Fruit fly (Drosophila melanogaster): ENCODE measurements around the gene Papss.

Papss gene

DNA sequence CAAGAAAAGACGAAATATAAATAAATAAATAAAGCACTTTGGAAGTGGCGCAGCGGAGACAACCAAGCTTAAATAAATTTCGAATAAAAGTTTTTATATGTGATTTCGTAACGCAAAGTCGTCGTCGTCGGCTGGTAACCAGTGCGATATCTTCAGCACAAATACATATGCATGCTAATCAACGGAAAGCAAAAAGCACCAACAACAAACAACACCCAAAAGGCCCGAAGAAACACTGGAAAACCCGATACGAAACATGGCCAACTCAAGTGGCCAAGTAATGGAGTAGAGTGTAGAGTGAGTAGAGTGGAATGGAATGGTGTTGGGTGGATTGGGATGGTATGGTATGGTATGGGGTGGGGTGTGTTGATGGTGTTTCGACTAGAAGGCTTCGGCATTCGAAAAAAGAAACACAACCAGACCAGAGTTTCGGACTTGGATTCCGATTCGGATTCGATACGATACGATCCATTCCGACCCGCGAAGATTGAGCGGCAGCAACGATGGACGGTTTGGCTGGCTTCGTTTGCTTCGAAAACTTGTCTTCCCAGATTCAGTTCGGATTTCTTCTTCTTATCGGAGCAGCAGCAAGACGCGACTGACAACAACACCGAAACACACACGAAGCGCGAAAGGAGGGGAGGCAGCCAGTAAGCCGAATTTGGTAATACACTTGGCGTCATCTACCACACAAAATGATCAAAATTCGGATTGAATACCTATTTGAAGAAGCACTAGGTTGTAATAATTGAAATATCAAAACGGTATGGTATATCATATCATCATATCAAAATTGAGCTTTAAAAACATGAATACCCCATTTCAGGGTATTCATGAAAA lies 57.7 kb downstream of the Papss start (continued):
- TF ChIP-seq Hr38 (GFP tag; optimal IDR thresholded peaks at IDR 0.05) (peak; percentile 68), cyc (GFP tag; optimal IDR thresholded peaks at IDR 0.05) (peak; percentile 99), Met (GFP tag; optimal IDR thresholded peaks at IDR 0.05) (peak; percentile 99), Hr39 (GFP tag; optimal IDR thresholded peaks at IDR 0.05) (peak; percentile 99), dsx (GFP tag; optimal IDR thresholded peaks at IDR 0.05; ENCODE audit: poor library complexity, severe bottlenecking) (peak; percentile 99), fkh (GFP tag; optimal IDR thresholded peaks at IDR 0.05) (peak; percentile 51), CG3032 (tag; optimal IDR thresholded peaks at IDR 0.05) (peak; percentile 97), CG9139 (GFP tag; optimal IDR thresholded peaks at IDR 0.05) (peak; percentile 89), CG1621 (tag; optimal IDR thresholded peaks at IDR 0.05) (peak; percentile 98), acj6 (GFP tag; optimal IDR thresholded peaks at IDR 0.05) (peak; percentile 99), spab (GFP tag; optimal IDR thresholded peaks at IDR 0.05) (peak; percentile 95), CG8319 (GFP tag; optimal IDR thresholded peaks at IDR 0.05) (peak; percentile 98), Sox102F (GFP tag; optimal IDR thresholded peaks at IDR 0.05) (peak; percentile 99), dac (GFP tag; optimal IDR thresholded peaks at IDR 0.05) (peak; percentile 95), Smox (GFP tag; optimal IDR thresholded peaks at IDR 0.05) (peak; percentile 98), CG10669 (GFP tag; optimal IDR thresholded peaks at IDR 0.05) (peak; percentile 97), CG3919 (GFP tag; optimal IDR thresholded peaks at IDR 0.05) (peak; percentile 99), lz (GFP tag; optimal IDR thresholded peaks at IDR 0.05) (peak; percentile 99), CG15336 (GFP tag; IDR thresholded peaks at IDR 0.05) (peak; percentile 98), achi (GFP tag; optimal IDR thresholded peaks at IDR 0.05) (peak; percentile 98), CG31627 (GFP tag; optimal IDR thresholded peaks at IDR 0.05) (peak; percentile 99), Sox14 (GFP tag; optimal IDR thresholded peaks at IDR 0.05) (peak; percentile 99)

DNA sequence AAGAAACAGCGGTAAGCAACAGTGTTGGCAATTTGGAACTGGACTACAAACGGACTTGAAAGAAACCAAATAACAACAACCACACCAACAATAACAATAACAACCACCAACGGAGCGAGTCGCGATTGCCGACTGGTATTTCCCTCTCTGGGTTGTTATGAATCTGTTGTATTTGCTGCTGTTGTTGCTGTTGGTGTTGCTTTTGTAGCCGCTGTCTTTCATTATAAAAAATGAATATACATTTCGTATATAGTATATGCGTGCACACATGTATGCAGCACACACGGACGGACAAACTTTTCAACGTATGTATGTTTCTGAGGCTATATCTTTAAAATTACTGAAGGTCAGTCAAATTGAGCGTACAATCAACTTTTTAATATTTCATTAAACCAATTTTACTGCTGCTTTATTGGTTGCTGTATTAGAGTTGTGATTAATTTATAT lies 58.3 kb downstream of the Papss start:
- TF ChIP-seq vri (GFP tag; optimal IDR thresholded peaks at IDR 0.05) (peak; percentile 47), Sox102F (GFP tag; optimal IDR thresholded peaks at IDR 0.05) (no peak)

DNA sequence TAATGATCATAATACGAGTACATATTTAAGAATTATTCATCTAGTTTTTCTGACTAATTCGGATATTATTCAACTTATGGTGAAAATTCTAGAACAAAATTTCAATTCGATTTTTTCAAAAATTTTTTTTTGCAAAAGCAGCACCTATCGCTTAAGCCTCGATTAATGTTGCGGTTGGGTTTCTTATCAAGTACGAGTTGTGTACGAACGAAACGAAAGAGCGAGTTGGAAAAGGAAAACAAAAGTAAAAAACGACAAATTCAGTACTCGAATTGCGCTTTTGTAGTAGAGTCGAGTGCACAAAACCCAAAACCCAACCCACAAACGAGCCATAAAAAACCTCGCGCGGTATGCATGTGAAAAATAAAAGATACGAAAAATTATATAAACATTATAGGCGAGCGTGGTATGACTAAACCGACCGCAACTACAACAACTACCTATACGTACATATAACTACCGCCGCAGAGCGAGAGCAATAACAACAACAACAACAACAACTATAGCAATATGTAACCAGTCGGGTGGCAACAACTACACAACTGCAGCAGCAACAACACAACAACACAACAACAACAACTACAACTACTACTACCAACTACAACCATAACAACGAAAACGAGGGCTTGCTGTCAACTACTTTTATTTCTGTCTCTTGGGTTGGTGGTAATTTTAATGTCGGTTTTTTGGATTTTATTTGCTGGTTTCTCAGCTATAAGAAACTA lies 59.5 kb downstream of the Papss start:
- peak; percentile 45; the same call in 1 of the 3 replicates for TF ChIP-seq CG8119 (GFP tag; IDR thresholded peaks at IDR 0.05)
- TF ChIP-seq dac (GFP tag; optimal IDR thresholded peaks at IDR 0.05): no peak
- TF ChIP-seq ss (GFP tag; optimal IDR thresholded peaks at IDR 0.05): peak; percentile 19 to 29
- TF ChIP-seq CG15336 (GFP tag; IDR thresholded peaks at IDR 0.05): no peak
- no peak for TF ChIP-seq CG11902 (GFP tag; optimal IDR thresholded peaks at IDR 0.05)
- TF ChIP-seq Eip78C (GFP tag): peak; percentile 14
- peak; percentile 20 for TF ChIP-seq fkh (GFP tag; optimal IDR thresholded peaks at IDR 0.05)
- TF ChIP-seq CG31627 (GFP tag; optimal IDR thresholded peaks at IDR 0.05): no peak
- TF ChIP-seq Hr38 (GFP tag; optimal IDR thresholded peaks at IDR 0.05): no peak
- peak; percentile 1 for TF ChIP-seq CG16779 (tag; optimal IDR thresholded peaks at IDR 0.05)
- no peak for TF ChIP-seq CG8632 (GFP tag; optimal IDR thresholded peaks at IDR 0.05)
- no peak for TF ChIP-seq CG10631 (GFP tag; optimal IDR thresholded peaks at IDR 0.05)
- no peak for TF ChIP-seq net (GFP tag; optimal IDR thresholded peaks at IDR 0.05)
- no peak for TF ChIP-seq Ets96B (tag; optimal IDR thresholded peaks at IDR 0.05)
- TF ChIP-seq Met (GFP tag; optimal IDR thresholded peaks at IDR 0.05): no peak
- TF ChIP-seq OdsH (GFP tag; optimal IDR thresholded peaks at IDR 0.05): no peak
- TF ChIP-seq Hr39 (GFP tag; optimal IDR thresholded peaks at IDR 0.05): no peak
- peak; percentile 2 for TF ChIP-seq dsx (GFP tag; optimal IDR thresholded peaks at IDR 0.05; ENCODE audit: poor library complexity, severe bottlenecking)
- no peak for TF ChIP-seq CG7368 (GFP tag; optimal IDR thresholded peaks at IDR 0.05)

All from whole organism, prepupa.